Worm (Caenorhabditis elegans) whole organism, L4 larva: ENCODE data around the gene mlc-5.

ENCODE experiments used
- ama-1 ChIP-seq: fragments of 150-350 bp; optimal IDR thresholded peaks from 2 replicates; lab custom pipeline; 2014; ENCODE audit warnings: inconsistent platforms, mixed read lengths
- dpl-1 ChIP-seq: fragments of 150-350 bp; optimal IDR thresholded peaks from 2 replicates; lab custom pipeline; 2014; ENCODE audit warnings: missing biosample characterization, missing genetic modification reagents, missing genetic modification characterization
- lin-13 ChIP-seq: fragments of 150-350 bp; optimal IDR thresholded peaks from 2 replicates; lab custom pipeline; 2014; ENCODE audit warnings: missing biosample characterization, missing genetic modification reagents, missing genetic modification characterization
- nhr-77 ChIP-seq: fragments of 150-350 bp; optimal IDR thresholded peaks from 2 replicates; lab custom pipeline; 2014; ENCODE audit warnings: missing biosample characterization, missing genetic modification characterization
- saeg-2 ChIP-seq: fragments of 200-800 bp; sonication (Bioruptor generic); IDR thresholded peaks from 2 replicates; pipeline ENCODE4 v1.3.6; 2022; ENCODE audit warnings: missing genetic modification reagents, missing genetic modification characterization, missing compliant biosample characterization
- skn-1 ChIP-seq: fragments of 150-350 bp; optimal IDR thresholded peaks from 2 replicates; lab custom pipeline; 2014; ENCODE audit warnings: missing biosample characterization, missing genetic modification characterization
- zip-2 ChIP-seq: fragments of 150-350 bp; optimal IDR thresholded peaks from 2 replicates; lab custom pipeline; 2014; ENCODE audit warnings: missing biosample characterization, missing genetic modification characterization

- no peak for TF ChIP-seq dpl-1 (GFP tag; lab: Kevin White, UChicago)
- no peak for TF ChIP-seq saeg-2
- TF ChIP-seq skn-1 (tag; lab: Kevin White, UChicago), result no peak
- no peak for TF ChIP-seq lin-13 (GFP tag; lab: Kevin White, UChicago)
- no peak for TF ChIP-seq ama-1
- no peak for TF ChIP-seq zip-2 (tag; lab: Kevin White, UChicago)
- TF ChIP-seq nhr-77 (tag; lab: Kevin White, UChicago), result no peak
Observed at ce11 chrIII:13660123-13660522, 37.0 kb downstream of the mlc-5 start.
